Worm (Caenorhabditis elegans) whole organism, early embryonic: ENCODE results near the gene rip-1.

ENCODE experiments used
- B0310.2 ChIP-seq: sonication (generic microtip); optimal IDR thresholded peaks from 2 replicates; lab custom pipeline; 2016; ENCODE audit warnings: mild to moderate bottlenecking, missing genetic modification characterization, missing compliant biosample characterization
- ama-1 ChIP-seq: fragments of 150-350 bp; optimal IDR thresholded peaks from 2 replicates; lab custom pipeline; 2014
- ceh-13 ChIP-seq: fragments of 200-800 bp; sonication (Bioruptor generic); optimal IDR thresholded peaks from 2 replicates; lab custom pipeline; 2018; ENCODE audit warnings: mild to moderate bottlenecking, missing genetic modification characterization, missing compliant biosample characterization
- flt-1 ChIP-seq: fragments of 200-800 bp; sonication (Bioruptor generic); IDR thresholded peaks from 2 replicates; pipeline ENCODE4 v1.3.6; 2022; ENCODE audit warnings: missing genetic modification characterization, missing compliant biosample characterization
- hmbx-1 ChIP-seq: sonication (generic microtip); optimal IDR thresholded peaks from 2 replicates; lab custom pipeline; 2016; ENCODE audit warnings: mild to moderate bottlenecking, missing genetic modification characterization, missing compliant biosample characterization
- hmg-4 ChIP-seq: fragments of 200-800 bp; sonication (Bioruptor generic); optimal IDR thresholded peaks from 2 replicates; lab custom pipeline; 2018; ENCODE audit warnings: mild to moderate bottlenecking, missing genetic modification characterization, missing compliant biosample characterization

DNA sequence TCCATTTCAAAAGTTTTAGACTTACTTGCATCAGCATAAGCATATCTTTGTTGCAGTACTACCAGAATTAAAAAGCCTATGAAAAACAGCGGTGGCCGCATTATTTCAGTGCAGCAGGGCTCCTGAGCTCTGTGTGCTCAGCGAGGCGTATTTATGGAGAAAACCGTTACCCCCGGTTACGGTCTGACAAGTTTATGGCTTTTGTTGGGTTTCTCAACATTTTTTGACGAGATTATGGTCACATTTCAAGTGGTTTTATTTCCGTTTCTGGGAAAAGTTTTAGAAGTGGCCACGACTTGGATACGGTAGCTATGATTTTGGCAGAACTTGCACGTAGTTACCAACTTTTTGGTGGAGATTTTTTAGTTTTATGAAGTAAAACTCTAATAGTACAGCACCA lies 24.6 kb downstream of the rip-1 start, which contains the start of gene paml-1:
- no peak for TF ChIP-seq ama-1 (lab: Kevin White, UChicago)
- no peak for TF ChIP-seq hmbx-1 (tag; lab: Kevin White, UChicago)
- TF ChIP-seq ceh-13, result no peak
- TF ChIP-seq B0310.2, result no peak
- no peak for TF ChIP-seq flt-1 (GFP tag; lab: Robert Waterston, UW)
- no peak for TF ChIP-seq hmg-4
